Fruit fly (Drosophila melanogaster) S2 (cell line): ENCODE results near the gene Polr2L.

Experiments used
- CG8478 ChIP-seq: fragments of >200 bp; optimal IDR thresholded peaks from 2 replicates; lab custom pipeline; 2018
- CTCF ChIP-seq, 2 experiments: fragments of >200 bp; optimal IDR thresholded peaks; 2 replicates each; lab custom pipeline; 2018

DNA sequence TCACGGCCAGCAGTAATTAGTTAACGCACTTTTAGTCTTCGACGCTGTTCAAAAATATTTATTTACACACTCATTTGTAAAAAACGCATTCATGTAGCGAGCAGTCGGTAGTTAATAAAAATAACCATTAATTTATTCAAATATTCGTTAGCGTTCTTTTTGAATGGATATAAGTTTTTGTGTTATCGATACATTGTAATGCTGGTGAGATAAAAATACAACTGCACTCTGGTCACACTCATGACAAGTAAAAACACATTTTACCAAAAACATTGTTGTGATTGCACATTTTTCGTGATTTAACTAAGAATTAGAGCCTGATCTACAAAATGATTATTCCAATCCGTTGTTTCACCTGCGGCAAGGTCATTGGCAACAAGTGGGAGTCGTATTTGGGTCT lies at the start of gene Polr2L:
- TF ChIP-seq CG8478 (lab: Kevin White, UChicago) (no peak), CTCF (optimal IDR thresholded peaks at IDR 0.05; lab: Kevin White, UChicago) (no peak)
